Fruit fly (Drosophila melanogaster): ENCODE measurements around the gene CG43783.

Gene CG43783

dm6 chr3L:8950955-8951354 is 3.1 kb downstream of the CG43783 start (continued):
- TF ChIP-seq CG6683 (GFP tag; optimal IDR thresholded peaks at IDR 0.05), result no peak
- no peak for TF ChIP-seq Mad (GFP tag; optimal IDR thresholded peaks at IDR 0.05)
- TF ChIP-seq MTF-1 (GFP tag; optimal IDR thresholded peaks at IDR 0.05; ENCODE audit: borderline replicate concordance), result no peak
- no peak for TF ChIP-seq CG7372 (GFP tag; IDR thresholded peaks at IDR 0.05)
- TF ChIP-seq bigmax (GFP tag; optimal IDR thresholded peaks at IDR 0.05), result no peak
- no peak for TF ChIP-seq Kr (GFP tag; optimal IDR thresholded peaks at IDR 0.05)
- no peak for TF ChIP-seq CG10654 (GFP tag; optimal IDR thresholded peaks at IDR 0.05)
- TF ChIP-seq sens (GFP tag), result peak; percentile 25
- TF ChIP-seq CG42726 (GFP tag; IDR thresholded peaks at IDR 0.05; ENCODE audit: partially characterized antibody), result no peak
- peak; percentile 2 for TF ChIP-seq sd (tag; optimal IDR thresholded peaks at IDR 0.05)
- TF ChIP-seq D19A (tag; optimal IDR thresholded peaks at IDR 0.05), result peak; percentile 67
- no peak for TF ChIP-seq ewg (GFP tag; optimal IDR thresholded peaks at IDR 0.05)
- TF ChIP-seq GATAe (GFP tag; conservative IDR thresholded peaks at IDR 0.05), result no peak
- no peak for TF ChIP-seq CG10431 (GFP tag; optimal IDR thresholded peaks at IDR 0.05)
- TF ChIP-seq CG13296 (GFP tag; optimal IDR thresholded peaks at IDR 0.05), result peak; percentile 50
- TF ChIP-seq nerfin-2 (GFP tag; IDR thresholded peaks at IDR 0.05; ENCODE audit: partially characterized antibody), result no peak
- TF ChIP-seq btn (GFP tag; optimal IDR thresholded peaks at IDR 0.05), result no peak
- no peak for TF ChIP-seq fu2 (GFP tag; optimal IDR thresholded peaks at IDR 0.05)
- no peak for TF ChIP-seq Side (GFP tag; optimal IDR thresholded peaks at IDR 0.05)
- peak; percentile 68 for TF ChIP-seq CG12391 (tag; optimal IDR thresholded peaks at IDR 0.05)
- TF ChIP-seq CG15269 (tag; optimal IDR thresholded peaks at IDR 0.05), result peak; percentile 70
- TF ChIP-seq CG2120 (GFP tag; optimal IDR thresholded peaks at IDR 0.05), result no peak
- no peak for TF ChIP-seq lov (optimal IDR thresholded peaks at IDR 0.05)
- no peak for TF ChIP-seq lov (GFP tag; IDR thresholded peaks at IDR 0.05)
- TF ChIP-seq CG4730 (GFP tag; IDR thresholded peaks at IDR 0.05), result no peak
- no peak for TF ChIP-seq CG33557 (GFP tag; optimal IDR thresholded peaks at IDR 0.05)
- no peak for TF ChIP-seq Drgx (GFP tag; IDR thresholded peaks at IDR 0.05)
- TF ChIP-seq insv (GFP tag; optimal IDR thresholded peaks at IDR 0.05), result no peak
- TF ChIP-seq CG3995 (GFP tag; optimal IDR thresholded peaks at IDR 0.05), result no peak
- TF ChIP-seq CG6254 (GFP tag; optimal IDR thresholded peaks at IDR 0.05), result peak; percentile 29
- TF ChIP-seq Fer3 (tag; optimal IDR thresholded peaks at IDR 0.05), result peak; percentile 55
- 0 out of 2 replicates have a peak, but pooled peaks have one; percentile 26 for TF ChIP-seq CG14014 (GFP tag; IDR thresholded peaks at IDR 0.05)
- no peak for TF ChIP-seq NC2α (GFP tag; optimal IDR thresholded peaks at IDR 0.05)
- TF ChIP-seq gsb-n (tag; optimal IDR thresholded peaks at IDR 0.05), result peak; percentile 31
- no peak for TF ChIP-seq al (GFP tag; IDR thresholded peaks at IDR 0.05)
- peak; percentile 26 for TF ChIP-seq Med (GFP tag)
- no peak for TF ChIP-seq CG11696 (GFP tag; IDR thresholded peaks at IDR 0.05)
- TF ChIP-seq org-1 (GFP tag; optimal IDR thresholded peaks at IDR 0.05), result no peak
- TF ChIP-seq CG13287 (GFP tag; IDR thresholded peaks at IDR 0.05; ENCODE audit: partially characterized antibody), result no peak
- TF ChIP-seq B-H1 (GFP tag; IDR thresholded peaks at IDR 0.05), result no peak
- peak in 1 of 2 experiments; percentile 13 for TF ChIP-seq Eip74EF (GFP tag; optimal IDR thresholded peaks at IDR 0.05)
- no peak for TF ChIP-seq CG2202 (tag; optimal IDR thresholded peaks at IDR 0.05)
- no peak for TF ChIP-seq CG14965 (GFP tag; optimal IDR thresholded peaks at IDR 0.05; ENCODE audit: borderline replicate concordance)
- TF ChIP-seq CG2199 (GFP tag; IDR thresholded peaks at IDR 0.05), result no peak
- TF ChIP-seq Ravus (GFP tag; IDR thresholded peaks at IDR 0.05), result no peak
- peak; percentile 24; the same call in 1 of the 2 replicates for TF ChIP-seq E2f2 (GFP tag; IDR thresholded peaks at IDR 0.05)
- no peak for TF ChIP-seq Pdp1 (GFP tag; optimal IDR thresholded peaks at IDR 0.05)
- no peak for TF ChIP-seq Ets97D (GFP tag; optimal IDR thresholded peaks at IDR 0.05)
- no peak for TF ChIP-seq Dref (GFP tag; IDR thresholded peaks at IDR 0.05)
- TF ChIP-seq gcm (GFP tag; optimal IDR thresholded peaks at IDR 0.05), result peak; percentile 39
- TF ChIP-seq CG3838 (GFP tag; optimal IDR thresholded peaks at IDR 0.05), result no peak

Measured in whole organism, embryonic.